Fruit fly (Drosophila melanogaster): Measurements from ENCODE around the gene spn-A.

Gene spn-A

dm6 chr3R:30092700-30093044 lies 36.8 kb upstream of the spn-A start (continued):
- TF ChIP-seq Sox100B (GFP tag; optimal IDR thresholded peaks at IDR 0.05), result peak; percentile 69
- peak; percentile 37 for TF ChIP-seq ftz-f1 (GFP tag; optimal IDR thresholded peaks at IDR 0.05)
- TF ChIP-seq fd64A (GFP tag; optimal IDR thresholded peaks at IDR 0.05), result peak; percentile 71
- no peak for TF ChIP-seq Sin3A (optimal IDR thresholded peaks at IDR 0.05)
- TF ChIP-seq fd102C (GFP tag; optimal IDR thresholded peaks at IDR 0.05), result no peak
- TF ChIP-seq H2.0 (GFP tag; IDR thresholded peaks at IDR 0.05), result peak; percentile 72
- peak; percentile 83 for TF ChIP-seq CG8388 (GFP tag; optimal IDR thresholded peaks at IDR 0.05)
- TF ChIP-seq Adf1 (GFP tag; IDR thresholded peaks at IDR 0.05), result peak; percentile 67
- peak; percentile 69 for TF ChIP-seq zf30C (GFP tag; optimal IDR thresholded peaks at IDR 0.05)
- TF ChIP-seq sqz (GFP tag; optimal IDR thresholded peaks at IDR 0.05), result peak; percentile 17
- TF ChIP-seq run (tag; optimal IDR thresholded peaks at IDR 0.05), result peak; percentile 87
- peak; percentile 69 for TF ChIP-seq Taf1 (GFP tag; IDR thresholded peaks at IDR 0.05)
- TF ChIP-seq Hr39 (optimal IDR thresholded peaks at IDR 0.05), result no peak
- peak; percentile 57 for TF ChIP-seq ro (GFP tag; IDR thresholded peaks at IDR 0.05)
- peak; percentile 86 for TF ChIP-seq Camta (GFP tag; optimal IDR thresholded peaks at IDR 0.05)
- TF ChIP-seq Opbp (GFP tag; IDR thresholded peaks at IDR 0.05; ENCODE audit: partially characterized antibody), result no peak
- TF ChIP-seq fru (optimal IDR thresholded peaks at IDR 0.05), result no peak
- TF ChIP-seq HLH54F (GFP tag; optimal IDR thresholded peaks at IDR 0.05), result peak; percentile 83
- TF ChIP-seq dmrt11E (tag; optimal IDR thresholded peaks at IDR 0.05), result peak; percentile 41
- peak; percentile 80 for TF ChIP-seq CG10654 (GFP tag; optimal IDR thresholded peaks at IDR 0.05)
- TF ChIP-seq tll (GFP tag; optimal IDR thresholded peaks at IDR 0.05), result no peak
- TF ChIP-seq Spps (tag; optimal IDR thresholded peaks at IDR 0.05), result peak; percentile 60
- TF ChIP-seq gfzf (GFP tag; optimal IDR thresholded peaks at IDR 0.05), result no peak
- TF ChIP-seq sens-2 (GFP tag; IDR thresholded peaks at IDR 0.05), result peak; percentile 78
- TF ChIP-seq CG1233 (GFP tag; optimal IDR thresholded peaks at IDR 0.05), result peak; percentile 71
- TF ChIP-seq tin (GFP tag; optimal IDR thresholded peaks at IDR 0.05), result peak; percentile 81
- TF ChIP-seq CG9727 (GFP tag; optimal IDR thresholded peaks at IDR 0.05), result peak; percentile 77
- TF ChIP-seq Fer2 (tag; optimal IDR thresholded peaks at IDR 0.05), result peak; percentile 69
- TF ChIP-seq Hsf (GFP tag; optimal IDR thresholded peaks at IDR 0.05), result peak; percentile 88
- TF ChIP-seq Stat92E (GFP tag; optimal IDR thresholded peaks at IDR 0.05), result no peak
- peak; percentile 39 for TF ChIP-seq CG8359 (GFP tag; optimal IDR thresholded peaks at IDR 0.05; ENCODE audit: borderline replicate concordance)
- peak; percentile 56 for TF ChIP-seq danr (GFP tag; IDR thresholded peaks at IDR 0.05)
- peak; percentile 36 for TF ChIP-seq kni (GFP tag; optimal IDR thresholded peaks at IDR 0.05)
- TF ChIP-seq nerfin-2 (GFP tag; IDR thresholded peaks at IDR 0.05; ENCODE audit: partially characterized antibody), result no peak
- peak; percentile 68 for TF ChIP-seq sim (GFP tag; IDR thresholded peaks at IDR 0.05)
- TF ChIP-seq BtbVII (GFP tag; optimal IDR thresholded peaks at IDR 0.05), result peak; percentile 74
- TF ChIP-seq dm (GFP tag; optimal IDR thresholded peaks at IDR 0.05), result peak; percentile 79
- peak; percentile 80 for TF ChIP-seq CG10209 (GFP tag; optimal IDR thresholded peaks at IDR 0.05)
- peak; percentile 69 for TF ChIP-seq kay (GFP tag; optimal IDR thresholded peaks at IDR 0.05)
- peak; percentile 77 for TF ChIP-seq CG1024 (GFP tag; IDR thresholded peaks at IDR 0.05)
- TF ChIP-seq CG15011 (GFP tag; optimal IDR thresholded peaks at IDR 0.05), result peak; percentile 71
- TF ChIP-seq CG12071 (GFP tag; optimal IDR thresholded peaks at IDR 0.05), result peak; percentile 84
- peak; percentile 89 for TF ChIP-seq CG7839 (tag; optimal IDR thresholded peaks at IDR 0.05)
- TF ChIP-seq jing (GFP tag; optimal IDR thresholded peaks at IDR 0.05), result peak; percentile 68
- TF ChIP-seq gcm2 (GFP tag; optimal IDR thresholded peaks at IDR 0.05), result peak; percentile 60
- peak; percentile 91 for TF ChIP-seq sob (GFP tag; IDR thresholded peaks at IDR 0.05)
- peak; percentile 80; the same call in 1 of the 2 replicates for TF ChIP-seq wor (GFP tag; IDR thresholded peaks at IDR 0.05)
- peak; percentile 76 for TF ChIP-seq Six4 (GFP tag; optimal IDR thresholded peaks at IDR 0.05)
- peak; percentile 92 for TF ChIP-seq Ptx1 (GFP tag; IDR thresholded peaks at IDR 0.05)
- peak; percentile 97 for TF ChIP-seq Ets65A (GFP tag)
- peak; percentile 68 for TF ChIP-seq CG9876 (GFP tag; optimal IDR thresholded peaks at IDR 0.05)
- peak; percentile 83 for TF ChIP-seq CG13424 (tag; optimal IDR thresholded peaks at IDR 0.05)
